Worm (Caenorhabditis elegans) whole organism, L4 larva: ENCODE measurements around the gene fbxb-34.
A peak's percentile ranks its signal among the peaks of the same experiment; 100 is the strongest.

Source experiments
- D1046.2 ChIP-seq: fragments of 200-800 bp; sonication (Bioruptor generic); IDR thresholded peaks from 2 replicates; pipeline ENCODE4 v1.3.6; 2022; ENCODE audit warnings: missing genetic modification characterization, missing compliant biosample characterization
- F10B5.3 ChIP-seq: sonication (generic microtip); optimal IDR thresholded peaks from 2 replicates; lab custom pipeline; 2016; ENCODE audit warnings: mild to moderate bottlenecking, missing genetic modification characterization, missing compliant biosample characterization
- F49E8.2 ChIP-seq: sonication (generic microtip); optimal IDR thresholded peaks from 2 replicates; lab custom pipeline; 2016; ENCODE audit warnings: missing compliant biosample characterization, mild to moderate bottlenecking, missing genetic modification characterization, borderline replicate concordance
- R02D3.7 ChIP-seq: fragments of 150-350 bp; sonication (generic microtip); optimal IDR thresholded peaks from 3 replicates; lab custom pipeline; 2014; ENCODE audit warnings: missing biosample characterization, missing genetic modification characterization
- T20F7.1 ChIP-seq: fragments of 200-800 bp; sonication (Bioruptor generic); optimal IDR thresholded peaks from 2 replicates; lab custom pipeline; 2018; ENCODE audit warnings: mild to moderate bottlenecking, missing genetic modification characterization, missing compliant biosample characterization
- Y105C5A.15 ChIP-seq: fragments of 200-800 bp; sonication (Bioruptor generic); IDR thresholded peaks from 2 replicates; pipeline ENCODE4 v1.3.6; 2022; ENCODE audit warnings: missing genetic modification characterization, missing compliant biosample characterization
- Y5F2A.4 ChIP-seq: fragments of 200-800 bp; sonication (Bioruptor generic); optimal IDR thresholded peaks from 2 replicates; lab custom pipeline; 2018; ENCODE audit warnings: mild to moderate bottlenecking, missing genetic modification characterization, missing compliant biosample characterization
- ZK337.2 ChIP-seq: fragments of 200-800 bp; sonication (Bioruptor generic); IDR thresholded peaks from 2 replicates; pipeline ENCODE4 v1.3.6; 2022; ENCODE audit warnings: missing genetic modification reagents, missing genetic modification characterization, missing compliant biosample characterization
- aly-2 ChIP-seq: sonication (generic microtip); optimal IDR thresholded peaks from 2 replicates; lab custom pipeline; 2018; ENCODE audit warnings: missing biosample characterization, missing genetic modification characterization
- ama-1 ChIP-seq: fragments of 150-350 bp; optimal IDR thresholded peaks from 2 replicates; lab custom pipeline; 2014; ENCODE audit warnings: inconsistent platforms, mixed read lengths
- arid-1 ChIP-seq: fragments of 200-800 bp; sonication (Bioruptor generic); conservative IDR thresholded peaks from 2 replicates; pipeline ENCODE4 v1.3.6; 2022; ENCODE audit warnings: missing genetic modification reagents, missing genetic modification characterization, missing compliant biosample characterization
- ceh-44 ChIP-seq: fragments of 200-800 bp; sonication (Bioruptor generic); IDR thresholded peaks from 2 replicates; pipeline ENCODE4 v1.3.6; 2022; ENCODE audit warnings: missing genetic modification reagents, missing genetic modification characterization, missing compliant biosample characterization
- ctbp-1 ChIP-seq: fragments of 200-800 bp; sonication (Bioruptor generic); IDR thresholded peaks from 2 replicates; pipeline ENCODE4 v1.3.6; 2022; ENCODE audit warnings: missing genetic modification reagents, missing genetic modification characterization, missing compliant biosample characterization
- daf-12 ChIP-seq: fragments of 150-350 bp; optimal IDR thresholded peaks from 2 replicates; lab custom pipeline; 2014; ENCODE audit warnings: missing biosample characterization, missing genetic modification reagents, missing genetic modification characterization
- daf-16 ChIP-seq, 3 experiments: sonication (generic microtip); optimal IDR thresholded peaks; 2 replicates each; lab custom pipeline; 2016 to 2017; ENCODE audit warnings: missing genetic modification characterization in 3 of 3, missing genetic modification reagents in 3 of 3, mild to moderate bottlenecking in 2 of 3, missing compliant biosample characterization in 2 of 3, missing biosample characterization in 1 of 3, moderate library complexity in 1 of 3
- daf-19 ChIP-seq: fragments of 200-800 bp; sonication (Bioruptor generic); conservative IDR thresholded peaks from 2 replicates; pipeline ENCODE4 v1.3.6; 2022; ENCODE audit warnings: missing genetic modification characterization, missing compliant biosample characterization
- dmd-8 ChIP-seq: fragments of 200-800 bp; sonication (Bioruptor generic); IDR thresholded peaks from 2 replicates; pipeline ENCODE4 v1.3.6; 2022; ENCODE audit warnings: missing genetic modification characterization, missing compliant biosample characterization
- dmd-9 ChIP-seq: fragments of 200-800 bp; sonication (Bioruptor generic); IDR thresholded peaks from 2 replicates; pipeline ENCODE4 v1.3.6; 2022; ENCODE audit warnings: missing genetic modification reagents, missing genetic modification characterization, missing compliant biosample characterization
- dpl-1 ChIP-seq: fragments of 150-350 bp; optimal IDR thresholded peaks from 2 replicates; lab custom pipeline; 2014; ENCODE audit warnings: missing biosample characterization, missing genetic modification reagents, missing genetic modification characterization
- duxl-1 ChIP-seq: sonication (generic microtip); optimal IDR thresholded peaks from 2 replicates; lab custom pipeline; 2016; ENCODE audit warnings: mild to moderate bottlenecking, missing genetic modification characterization, moderate library complexity, missing compliant biosample characterization; ENCODE audit not compliant: poor library complexity
- dve-1 ChIP-seq: sonication (generic microtip); optimal IDR thresholded peaks from 2 replicates; lab custom pipeline; 2017; ENCODE audit warnings: antibody characterized with exemption, mild to moderate bottlenecking, missing genetic modification characterization, missing compliant biosample characterization; ENCODE audit not compliant: insufficient read depth
- fos-1 ChIP-seq: fragments of 150-350 bp; optimal IDR thresholded peaks from 2 replicates; lab custom pipeline; 2014; ENCODE audit warnings: missing biosample characterization, missing genetic modification characterization
- gei-8 ChIP-seq: fragments of 200-800 bp; sonication (Bioruptor generic); optimal IDR thresholded peaks from 2 replicates; lab custom pipeline; 2018; ENCODE audit warnings: mild to moderate bottlenecking, missing genetic modification characterization, missing compliant biosample characterization
- hlh-30 ChIP-seq: sonication (generic microtip); optimal IDR thresholded peaks from 2 replicates; lab custom pipeline; 2017; ENCODE audit warnings: antibody characterized with exemption, mild to moderate bottlenecking, missing genetic modification characterization, missing compliant biosample characterization; ENCODE audit not compliant: insufficient read depth
- hmg-1.1 ChIP-seq: fragments of 200-800 bp; sonication (Bioruptor generic); IDR thresholded peaks from 2 replicates; pipeline ENCODE4 v1.3.6; 2022; ENCODE audit warnings: missing genetic modification reagents, missing genetic modification characterization, missing compliant biosample characterization
- jun-1 ChIP-seq: fragments of 150-350 bp; optimal IDR thresholded peaks from 2 replicates; lab custom pipeline; 2014; ENCODE audit warnings: missing biosample characterization, missing genetic modification reagents, missing genetic modification characterization
- lim-7 ChIP-seq: fragments of 200-800 bp; sonication (Bioruptor generic); IDR thresholded peaks from 2 replicates; pipeline ENCODE4 v1.3.6; 2022; ENCODE audit warnings: missing genetic modification characterization, missing compliant biosample characterization
- lin-1 ChIP-seq: fragments of 200-800 bp; sonication (Bioruptor generic); IDR thresholded peaks from 2 replicates; pipeline ENCODE4 v1.3.6; 2022; ENCODE audit warnings: missing genetic modification reagents, missing genetic modification characterization, missing compliant biosample characterization
- lin-13 ChIP-seq: fragments of 150-350 bp; optimal IDR thresholded peaks from 2 replicates; lab custom pipeline; 2014; ENCODE audit warnings: missing biosample characterization, missing genetic modification reagents, missing genetic modification characterization
- lin-38 ChIP-seq: fragments of 200-800 bp; sonication (Bioruptor generic); IDR thresholded peaks from 2 replicates; pipeline ENCODE4 v1.3.6; 2022; ENCODE audit warnings: missing genetic modification reagents, missing genetic modification characterization, missing compliant biosample characterization
- lin-39 ChIP-seq: fragments of 150-350 bp; optimal IDR thresholded peaks from 2 replicates; lab custom pipeline; 2014; ENCODE audit warnings: missing biosample characterization, missing genetic modification reagents, missing genetic modification characterization
- lir-3 ChIP-seq: sonication (generic microtip); optimal IDR thresholded peaks from 2 replicates; lab custom pipeline; 2016; ENCODE audit warnings: mild to moderate bottlenecking, missing genetic modification characterization, missing compliant biosample characterization
- mdl-1 ChIP-seq, 2 experiments: fragments of 150-350 bp in 1 of 2; sonication (generic microtip) in 1 of 2; optimal IDR thresholded peaks; 2 replicates each; lab custom pipeline; 2014 to 2017; ENCODE audit warnings: missing biosample characterization in 2 of 2, missing genetic modification characterization in 2 of 2
- mep-1 ChIP-seq: fragments of 150-350 bp; sonication (generic microtip); optimal IDR thresholded peaks from 3 replicates; lab custom pipeline; 2014; ENCODE audit warnings: missing biosample characterization, missing genetic modification characterization
- mxl-3 ChIP-seq: fragments of 200-800 bp; sonication (Bioruptor generic); optimal IDR thresholded peaks from 2 replicates; lab custom pipeline; 2018; ENCODE audit warnings: mild to moderate bottlenecking, missing genetic modification characterization, missing compliant biosample characterization
- nhr-25 ChIP-seq: sonication (generic microtip); optimal IDR thresholded peaks from 2 replicates; lab custom pipeline; 2017; ENCODE audit warnings: missing genetic modification characterization, mild to moderate bottlenecking, missing compliant biosample characterization, antibody characterized with exemption, moderate library complexity, borderline replicate concordance; ENCODE audit not compliant: insufficient read depth
- nhr-28 ChIP-seq: fragments of 150-350 bp; optimal IDR thresholded peaks from 2 replicates; lab custom pipeline; 2014; ENCODE audit warnings: missing biosample characterization, missing genetic modification characterization
- nhr-42 ChIP-seq: fragments of 200-800 bp; sonication (Bioruptor generic); IDR thresholded peaks from 2 replicates; pipeline ENCODE4 v1.3.6; 2022; ENCODE audit warnings: missing genetic modification characterization, missing compliant biosample characterization
- nhr-48 ChIP-seq: sonication (generic microtip); optimal IDR thresholded peaks from 2 replicates; lab custom pipeline; 2016; ENCODE audit warnings: mild to moderate bottlenecking, missing genetic modification characterization, missing compliant biosample characterization
- saeg-2 ChIP-seq: fragments of 200-800 bp; sonication (Bioruptor generic); IDR thresholded peaks from 2 replicates; pipeline ENCODE4 v1.3.6; 2022; ENCODE audit warnings: missing genetic modification reagents, missing genetic modification characterization, missing compliant biosample characterization
- sdz-12 ChIP-seq: fragments of 200-800 bp; sonication (Bioruptor generic); optimal IDR thresholded peaks from 2 replicates; lab custom pipeline; 2018; ENCODE audit warnings: mild to moderate bottlenecking, missing genetic modification characterization, missing compliant biosample characterization
- set-16 ChIP-seq: fragments of 200-800 bp; sonication (Bioruptor generic); IDR thresholded peaks from 2 replicates; pipeline ENCODE4 v1.3.6; 2022; ENCODE audit warnings: missing genetic modification reagents, missing genetic modification characterization, missing compliant biosample characterization
- snpc-4 ChIP-seq: fragments of 150-350 bp; optimal IDR thresholded peaks from 2 replicates; lab custom pipeline; 2014; ENCODE audit warnings: missing biosample characterization, missing genetic modification characterization
- spr-3 ChIP-seq: fragments of 200-800 bp; sonication (Bioruptor generic); optimal IDR thresholded peaks from 2 replicates; lab custom pipeline; 2018; ENCODE audit warnings: mild to moderate bottlenecking, missing genetic modification characterization, missing compliant biosample characterization
- unc-62 ChIP-seq, 3 experiments: fragments of 150-350 bp in 1 of 3; sonication (generic microtip); optimal IDR thresholded peaks in 2 of 3; peaks in 1 of 3; 1 replicate in 1 of 3; 2 replicates in 2 of 3; lab custom pipeline; 2014 to 2017; ENCODE audit warnings: missing biosample characterization in 3 of 3, missing genetic modification characterization in 3 of 3, missing genetic modification reagents in 3 of 3, missing genotype in 1 of 3
- vab-7 ChIP-seq: fragments of 200-800 bp; sonication (Bioruptor generic); IDR thresholded peaks from 2 replicates; pipeline ENCODE4 v1.3.6; 2022; ENCODE audit warnings: missing genetic modification reagents, missing genetic modification characterization, missing compliant biosample characterization
- zag-1 ChIP-seq: fragments of 150-350 bp; optimal IDR thresholded peaks from 2 replicates; lab custom pipeline; 2014; ENCODE audit warnings: missing biosample characterization, missing genetic modification characterization
- zip-11 ChIP-seq: fragments of 200-800 bp; sonication (Bioruptor generic); IDR thresholded peaks from 2 replicates; pipeline ENCODE4 v1.3.6; 2022; ENCODE audit warnings: missing genetic modification characterization, missing compliant biosample characterization

fbxb-34 gene

ce11 chrII:602020-602419, 14.4 kb downstream of the fbxb-34 start, which contains the start of gene nhl-3:
nhl-3 (minus strand) TSS chrII:602120.
- TF ChIP-seq ceh-44 (no peak), gei-8 (no peak), hmg-1.1 (GFP tag; lab: Robert Waterston, UW) (no peak), aly-2 (tag; lab: Kevin White, UChicago) (no peak), jun-1 (tag; lab: Kevin White, UChicago) (no peak), Y5F2A.4 (no peak), nhr-25 (tag; lab: Kevin White, UChicago) (no peak), zag-1 (tag; lab: Kevin White, UChicago) (no peak), lim-7 (no peak), lir-3 (tag; lab: Kevin White, UChicago) (no peak), nhr-28 (no peak), R02D3.7 (no peak), lin-1 (GFP tag; lab: Robert Waterston, UW) (no peak), arid-1 (GFP tag; lab: Robert Waterston, UW) (no peak)

DNA sequence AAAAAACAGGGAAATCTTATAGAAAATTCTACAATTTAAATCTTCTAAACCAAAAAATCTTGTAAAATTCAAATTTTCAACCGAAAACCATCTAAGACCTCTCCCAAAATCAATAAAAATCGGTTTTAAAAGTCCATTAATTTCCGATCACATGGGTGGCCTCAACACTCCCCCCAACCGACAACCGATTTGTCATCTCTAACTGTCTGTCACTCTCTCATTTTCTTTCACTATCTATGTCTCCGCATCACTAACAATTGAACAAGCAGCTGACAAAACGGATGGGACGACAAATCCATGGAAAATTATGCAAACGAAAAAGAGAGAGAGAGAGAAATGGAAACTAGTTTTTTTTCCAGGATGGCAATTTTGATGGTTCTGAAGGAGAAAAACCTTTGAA, 15.3 kb downstream of the fbxb-34 start:
- TF ChIP-seq fos-1 (tag; lab: Kevin White, UChicago) (no peak), F49E8.2 (no peak), mep-1 (tag; lab: Kevin White, UChicago) (peak; percentile 72), snpc-4 (tag; lab: Kevin White, UChicago) (no peak), hlh-30 (tag; lab: Kevin White, UChicago) (peak; percentile 94), jun-1 (tag; lab: Kevin White, UChicago) (no peak), dve-1 (tag; lab: Kevin White, UChicago) (peak; percentile 45), dmd-9 (GFP tag; lab: Robert Waterston, UW) (no peak), zip-11 (GFP tag; lab: Robert Waterston, UW) (no peak), Y5F2A.4 (no peak), lin-13 (GFP tag; lab: Kevin White, UChicago) (peak; percentile 55), mdl-1 (tag; optimal IDR thresholded peaks at IDR 0.05; lab: Kevin White, UChicago) (peak in 1 of 2 experiments; percentile 80), daf-16 (GFP tag; optimal IDR thresholded peaks at IDR 0.05; lab: Kevin White, UChicago) (no peak), daf-16 (tag; optimal IDR thresholded peaks at IDR 0.05; lab: Kevin White, UChicago) (no peak), duxl-1 (tag; lab: Kevin White, UChicago) (no peak), sdz-12 (GFP tag; lab: Kevin White, UChicago) (no peak), lin-38 (GFP tag; lab: Robert Waterston, UW) (no peak), saeg-2 (GFP tag; lab: Robert Waterston, UW) (no peak), aly-2 (tag; lab: Kevin White, UChicago) (no peak), ceh-44 (no peak), daf-12 (tag; lab: Kevin White, UChicago) (no peak), set-16 (GFP tag; lab: Robert Waterston, UW) (no peak), dpl-1 (GFP tag; lab: Kevin White, UChicago) (peak; percentile 19), nhr-48 (tag; lab: Kevin White, UChicago) (no peak), spr-3 (GFP tag; lab: Kevin White, UChicago) (no peak), T20F7.1 (GFP tag; lab: Kevin White, UChicago) (no peak), daf-19 (no peak), nhr-42 (no peak), ctbp-1 (no peak), hmg-1.1 (GFP tag; lab: Robert Waterston, UW) (no peak), F10B5.3 (no peak), vab-7 (GFP tag; lab: Robert Waterston, UW) (no peak), unc-62 (GFP tag; optimal IDR thresholded peaks at IDR 0.05 in 1 of 2; lab: Kevin White, UChicago) (peak in 1 of 2 experiments; percentile 96), unc-62 (tag; optimal IDR thresholded peaks at IDR 0.05; lab: Kevin White, UChicago) (no peak), dmd-8 (GFP tag; lab: Robert Waterston, UW) (no peak), lin-39 (tag; lab: Kevin White, UChicago) (no peak), ama-1 (lab: Kevin White, UChicago) (no peak), lim-7 (no peak), D1046.2 (no peak), ZK337.2 (GFP tag; lab: Robert Waterston, UW) (no peak), mxl-3 (no peak), Y105C5A.15 (GFP tag; lab: Robert Waterston, UW) (no peak)
